Worm (Caenorhabditis elegans) whole organism, L4 larva: Measurements from ENCODE around the gene srv-6.
A peak's percentile ranks its signal among the peaks of the same experiment; 100 is the strongest.

Experiments
- D1046.2 ChIP-seq: fragments of 200-800 bp; sonication (Bioruptor generic); IDR thresholded peaks from 2 replicates; pipeline ENCODE4 v1.3.6; 2022; ENCODE audit warnings: missing genetic modification characterization, missing compliant biosample characterization
- F44E2.7 ChIP-seq: fragments of 200-800 bp; sonication (Bioruptor generic); IDR thresholded peaks from 2 replicates; pipeline ENCODE4 v2.1.2; 2022; ENCODE audit warnings: missing genetic modification characterization, missing compliant biosample characterization
- R02D3.7 ChIP-seq: fragments of 150-350 bp; sonication (generic microtip); optimal IDR thresholded peaks from 3 replicates; lab custom pipeline; 2014; ENCODE audit warnings: missing biosample characterization, missing genetic modification characterization
- T20F7.1 ChIP-seq: fragments of 200-800 bp; sonication (Bioruptor generic); optimal IDR thresholded peaks from 2 replicates; lab custom pipeline; 2018; ENCODE audit warnings: mild to moderate bottlenecking, missing genetic modification characterization, missing compliant biosample characterization
- Y105C5A.15 ChIP-seq: fragments of 200-800 bp; sonication (Bioruptor generic); IDR thresholded peaks from 2 replicates; pipeline ENCODE4 v1.3.6; 2022; ENCODE audit warnings: missing genetic modification characterization, missing compliant biosample characterization
- ZK546.5 ChIP-seq, 2 experiments: sonication (generic microtip); optimal IDR thresholded peaks; 2 replicates each; lab custom pipeline; 2017; ENCODE audit warnings: missing biosample characterization in 2 of 2, missing genetic modification characterization in 2 of 2
- aly-2 ChIP-seq: sonication (generic microtip); optimal IDR thresholded peaks from 2 replicates; lab custom pipeline; 2018; ENCODE audit warnings: missing biosample characterization, missing genetic modification characterization
- attf-4 ChIP-seq: sonication (generic microtip); optimal IDR thresholded peaks from 3 replicates; lab custom pipeline; 2017; ENCODE audit warnings: missing biosample characterization, missing genetic modification characterization
- ceh-20 ChIP-seq: fragments of 200-800 bp; sonication (Bioruptor generic); IDR thresholded peaks from 2 replicates; pipeline ENCODE4 v1.3.6; 2022; ENCODE audit warnings: missing genetic modification reagents, missing genetic modification characterization, missing compliant biosample characterization
- ceh-28 ChIP-seq: fragments of 150-350 bp; optimal IDR thresholded peaks from 2 replicates; lab custom pipeline; 2014; ENCODE audit warnings: missing biosample characterization, missing genetic modification reagents, missing genetic modification characterization
- ceh-32 ChIP-seq: sonication (generic microtip); optimal IDR thresholded peaks from 2 replicates; lab custom pipeline; 2016; ENCODE audit warnings: mild to moderate bottlenecking, missing genetic modification characterization, missing compliant biosample characterization; ENCODE audit not compliant: poor library complexity
- ceh-62 ChIP-seq: sonication (generic microtip); optimal IDR thresholded peaks from 2 replicates; lab custom pipeline; 2017; ENCODE audit warnings: missing biosample characterization, missing genetic modification characterization
- cey-2 ChIP-seq: sonication (generic microtip); optimal IDR thresholded peaks from 3 replicates; lab custom pipeline; 2017; ENCODE audit warnings: missing genetic modification characterization, mild to moderate bottlenecking, missing compliant biosample characterization, antibody characterized with exemption, borderline replicate concordance; ENCODE audit not compliant: insufficient read depth
- ctbp-1 ChIP-seq: fragments of 200-800 bp; sonication (Bioruptor generic); IDR thresholded peaks from 2 replicates; pipeline ENCODE4 v1.3.6; 2022; ENCODE audit warnings: missing genetic modification reagents, missing genetic modification characterization, missing compliant biosample characterization
- daf-19 ChIP-seq: fragments of 200-800 bp; sonication (Bioruptor generic); conservative IDR thresholded peaks from 2 replicates; pipeline ENCODE4 v1.3.6; 2022; ENCODE audit warnings: missing genetic modification characterization, missing compliant biosample characterization
- daf-8 ChIP-seq: fragments of 200-800 bp; sonication (Bioruptor generic); IDR thresholded peaks from 2 replicates; pipeline ENCODE4 v1.3.6; 2022; ENCODE audit warnings: missing genetic modification characterization, missing compliant biosample characterization
- dmd-6 ChIP-seq: fragments of 200-800 bp; sonication (Bioruptor generic); IDR thresholded peaks from 2 replicates; pipeline ENCODE4 v1.3.6; 2022; ENCODE audit warnings: missing genetic modification reagents, missing genetic modification characterization, missing compliant biosample characterization
- dmd-8 ChIP-seq: fragments of 200-800 bp; sonication (Bioruptor generic); IDR thresholded peaks from 2 replicates; pipeline ENCODE4 v1.3.6; 2022; ENCODE audit warnings: missing genetic modification characterization, missing compliant biosample characterization
- dpl-1 ChIP-seq: fragments of 150-350 bp; optimal IDR thresholded peaks from 2 replicates; lab custom pipeline; 2014; ENCODE audit warnings: missing biosample characterization, missing genetic modification reagents, missing genetic modification characterization
- duxl-1 ChIP-seq: sonication (generic microtip); optimal IDR thresholded peaks from 2 replicates; lab custom pipeline; 2016; ENCODE audit warnings: mild to moderate bottlenecking, missing genetic modification characterization, moderate library complexity, missing compliant biosample characterization; ENCODE audit not compliant: poor library complexity
- egl-27 ChIP-seq: sonication (generic microtip); optimal IDR thresholded peaks from 3 replicates; lab custom pipeline; 2017; ENCODE audit warnings: missing biosample characterization, missing genetic modification reagents, missing genetic modification characterization
- fkh-10 ChIP-seq: fragments of 150-350 bp; optimal IDR thresholded peaks from 2 replicates; lab custom pipeline; 2014; ENCODE audit warnings: missing biosample characterization, missing genetic modification reagents, missing genetic modification characterization
- gei-8 ChIP-seq: fragments of 200-800 bp; sonication (Bioruptor generic); optimal IDR thresholded peaks from 2 replicates; lab custom pipeline; 2018; ENCODE audit warnings: mild to moderate bottlenecking, missing genetic modification characterization, missing compliant biosample characterization
- hif-1 ChIP-seq, 2 experiments: sonication (generic microtip); optimal IDR thresholded peaks; 2 replicates each; lab custom pipeline; 2016 to 2017; ENCODE audit warnings: missing compliant biosample characterization in 2 of 2, missing genetic modification characterization in 2 of 2, missing genetic modification reagents in 2 of 2, missing genotype in 2 of 2, mild to moderate bottlenecking in 1 of 2
- lim-7 ChIP-seq: fragments of 200-800 bp; sonication (Bioruptor generic); IDR thresholded peaks from 2 replicates; pipeline ENCODE4 v1.3.6; 2022; ENCODE audit warnings: missing genetic modification characterization, missing compliant biosample characterization
- lin-13 ChIP-seq: fragments of 150-350 bp; optimal IDR thresholded peaks from 2 replicates; lab custom pipeline; 2014; ENCODE audit warnings: missing biosample characterization, missing genetic modification reagents, missing genetic modification characterization
- lin-29 ChIP-seq: fragments of 200-800 bp; sonication (Bioruptor generic); IDR thresholded peaks from 2 replicates; pipeline ENCODE4 v1.3.6; 2022; ENCODE audit warnings: missing genetic modification reagents, missing genetic modification characterization, missing compliant biosample characterization
- lsy-2 ChIP-seq, 2 experiments: fragments of 150-350 bp in 1 of 2; sonication (generic microtip) in 1 of 2; optimal IDR thresholded peaks; 2 replicates each; lab custom pipeline; 2014 to 2017; ENCODE audit warnings: missing biosample characterization in 2 of 2, missing genetic modification characterization in 2 of 2
- madf-5 ChIP-seq, 2 experiments: fragments of 200-800 bp; sonication (Bioruptor generic); IDR thresholded peaks; 2 replicates each; pipeline ENCODE4 v1.3.6; 2022; ENCODE audit warnings: missing compliant biosample characterization in 2 of 2, missing genetic modification characterization in 2 of 2
- madf-9 ChIP-seq: fragments of 200-800 bp; sonication (Bioruptor generic); conservative IDR thresholded peaks from 2 replicates; pipeline ENCODE4 v1.3.6; 2022; ENCODE audit warnings: missing genetic modification reagents, missing genetic modification characterization, missing compliant biosample characterization
- mdl-1 ChIP-seq, 2 experiments: fragments of 150-350 bp in 1 of 2; sonication (generic microtip) in 1 of 2; optimal IDR thresholded peaks; 2 replicates each; lab custom pipeline; 2014 to 2017; ENCODE audit warnings: missing biosample characterization in 2 of 2, missing genetic modification characterization in 2 of 2
- mep-1 ChIP-seq: fragments of 150-350 bp; sonication (generic microtip); optimal IDR thresholded peaks from 3 replicates; lab custom pipeline; 2014; ENCODE audit warnings: missing biosample characterization, missing genetic modification characterization
- mes-2 ChIP-seq: sonication (generic microtip); optimal IDR thresholded peaks from 2 replicates; lab custom pipeline; 2016; ENCODE audit warnings: missing genotype, mild to moderate bottlenecking, missing genetic modification characterization, missing compliant biosample characterization; ENCODE audit not compliant: poor library complexity, severe bottlenecking
- nhr-25 ChIP-seq: sonication (generic microtip); optimal IDR thresholded peaks from 2 replicates; lab custom pipeline; 2017; ENCODE audit warnings: missing genetic modification characterization, mild to moderate bottlenecking, missing compliant biosample characterization, antibody characterized with exemption, moderate library complexity, borderline replicate concordance; ENCODE audit not compliant: insufficient read depth
- nhr-42 ChIP-seq: fragments of 200-800 bp; sonication (Bioruptor generic); IDR thresholded peaks from 2 replicates; pipeline ENCODE4 v1.3.6; 2022; ENCODE audit warnings: missing genetic modification characterization, missing compliant biosample characterization
- nhr-48 ChIP-seq: sonication (generic microtip); optimal IDR thresholded peaks from 2 replicates; lab custom pipeline; 2016; ENCODE audit warnings: mild to moderate bottlenecking, missing genetic modification characterization, missing compliant biosample characterization
- nhr-77 ChIP-seq: fragments of 150-350 bp; optimal IDR thresholded peaks from 2 replicates; lab custom pipeline; 2014; ENCODE audit warnings: missing biosample characterization, missing genetic modification characterization
- php-3 ChIP-seq: fragments of 200-800 bp; sonication (Bioruptor generic); IDR thresholded peaks from 2 replicates; pipeline ENCODE4 v1.3.6; 2022; ENCODE audit warnings: missing genetic modification reagents, missing genetic modification characterization, missing compliant biosample characterization
- pqm-1 ChIP-seq: sonication (generic microtip); optimal IDR thresholded peaks from 2 replicates; lab custom pipeline; 2017; ENCODE audit warnings: missing biosample characterization, missing genetic modification characterization
- rbr-2 ChIP-seq: sonication (generic microtip); optimal IDR thresholded peaks from 2 replicates; lab custom pipeline; 2016; ENCODE audit warnings: missing genotype, missing genetic modification characterization, missing compliant biosample characterization
- sdz-12 ChIP-seq: fragments of 200-800 bp; sonication (Bioruptor generic); optimal IDR thresholded peaks from 2 replicates; lab custom pipeline; 2018; ENCODE audit warnings: mild to moderate bottlenecking, missing genetic modification characterization, missing compliant biosample characterization
- unc-39 ChIP-seq: sonication (generic microtip); optimal IDR thresholded peaks from 2 replicates; lab custom pipeline; 2017; ENCODE audit warnings: missing biosample characterization, missing genetic modification characterization
- unc-62 ChIP-seq, 3 experiments: fragments of 150-350 bp in 1 of 3; sonication (generic microtip); optimal IDR thresholded peaks in 2 of 3; peaks in 1 of 3; 1 replicate in 1 of 3; 2 replicates in 2 of 3; lab custom pipeline; 2014 to 2017; ENCODE audit warnings: missing biosample characterization in 3 of 3, missing genetic modification characterization in 3 of 3, missing genetic modification reagents in 3 of 3, missing genotype in 1 of 3
- vab-7 ChIP-seq: fragments of 200-800 bp; sonication (Bioruptor generic); IDR thresholded peaks from 2 replicates; pipeline ENCODE4 v1.3.6; 2022; ENCODE audit warnings: missing genetic modification reagents, missing genetic modification characterization, missing compliant biosample characterization
- zag-1 ChIP-seq: fragments of 150-350 bp; optimal IDR thresholded peaks from 2 replicates; lab custom pipeline; 2014; ENCODE audit warnings: missing biosample characterization, missing genetic modification characterization
- zfp-2 ChIP-seq: sonication (generic microtip); optimal IDR thresholded peaks from 2 replicates; lab custom pipeline; 2016; ENCODE audit warnings: mild to moderate bottlenecking, missing genetic modification characterization, missing compliant biosample characterization
- zip-2 ChIP-seq: fragments of 150-350 bp; optimal IDR thresholded peaks from 2 replicates; lab custom pipeline; 2014; ENCODE audit warnings: missing biosample characterization, missing genetic modification characterization

The srv-6 gene

ce11 chrX:4208495-4208894 is 48.4 kb upstream of the srv-6 start (continued):
- TF ChIP-seq madf-9 (GFP tag; lab: Robert Waterston, UW) (peak; percentile 50; the same call in 1 of the 2 replicates), ctbp-1 (no peak), D1046.2 (no peak), lin-13 (GFP tag; lab: Kevin White, UChicago) (no peak), attf-4 (tag; lab: Kevin White, UChicago) (no peak), ceh-20 (0 out of 2 replicates have a peak, but pooled peaks have one; percentile 11), gei-8 (GFP tag; lab: Kevin White, UChicago) (no peak), Y105C5A.15 (no peak), dpl-1 (GFP tag; lab: Kevin White, UChicago) (no peak), ceh-62 (no peak), aly-2 (tag; lab: Kevin White, UChicago) (no peak), zag-1 (tag; lab: Kevin White, UChicago) (no peak), nhr-42 (GFP tag; lab: Robert Waterston, UW) (peak; percentile 93), duxl-1 (tag; lab: Kevin White, UChicago) (peak; percentile 93), egl-27 (no peak), rbr-2 (tag; lab: Kevin White, UChicago) (no peak), lim-7 (GFP tag; lab: Robert Waterston, UW) (no peak), T20F7.1 (no peak), dmd-6 (GFP tag; lab: Robert Waterston, UW) (peak; percentile 70)

ce11 chrX:4209131-4209530 is 47.7 kb upstream of the srv-6 start:
- TF ChIP-seq zag-1 (tag; lab: Kevin White, UChicago) (peak; percentile 98), F44E2.7 (GFP tag; lab: Robert Waterston, UW) (peak; percentile 93), zfp-2 (tag; lab: Kevin White, UChicago) (peak; percentile 89), sdz-12 (GFP tag; lab: Kevin White, UChicago) (peak; percentile 81), nhr-25 (tag; lab: Kevin White, UChicago) (peak; percentile 97), nhr-42 (GFP tag; lab: Robert Waterston, UW) (peak; percentile 100), attf-4 (tag; lab: Kevin White, UChicago) (no peak), ZK546.5 (tag; optimal IDR thresholded peaks at IDR 0.05; lab: Kevin White, UChicago) (peak; percentile 40 to 81), unc-62 (GFP tag; optimal IDR thresholded peaks at IDR 0.05 in 1 of 2; lab: Kevin White, UChicago) (peak; percentile 80 to 100), unc-62 (tag; optimal IDR thresholded peaks at IDR 0.05; lab: Kevin White, UChicago) (peak; percentile 41), php-3 (GFP tag; lab: Robert Waterston, UW) (peak; percentile 99), fkh-10 (GFP tag; lab: Kevin White, UChicago) (peak; percentile 98), duxl-1 (tag; lab: Kevin White, UChicago) (peak; percentile 99), dpl-1 (GFP tag; lab: Kevin White, UChicago) (peak; percentile 77), vab-7 (GFP tag; lab: Robert Waterston, UW) (peak; percentile 99), daf-8 (GFP tag; lab: Robert Waterston, UW) (peak; percentile 88; the same call in 1 of the 2 replicates), ceh-62 (no peak), lin-13 (GFP tag; lab: Kevin White, UChicago) (peak; percentile 96), rbr-2 (tag; lab: Kevin White, UChicago) (peak; percentile 99), ceh-28 (peak; percentile 97), lsy-2 (tag; optimal IDR thresholded peaks at IDR 0.05; lab: Kevin White, UChicago) (peak; percentile 97), hif-1 (tag; optimal IDR thresholded peaks at IDR 0.05; lab: Kevin White, UChicago) (peak; percentile 67 to 91), pqm-1 (tag; lab: Kevin White, UChicago) (peak; percentile 40), lin-29 (peak; percentile 99), cey-2 (tag; lab: Kevin White, UChicago) (peak; percentile 86), nhr-77 (tag; lab: Kevin White, UChicago) (peak; percentile 99), unc-39 (tag; lab: Kevin White, UChicago) (peak; percentile 83), mes-2 (tag; lab: Kevin White, UChicago) (peak; percentile 100), nhr-48 (peak; percentile 97), egl-27 (peak; percentile 67), zip-2 (tag; lab: Kevin White, UChicago) (peak; percentile 95), dmd-8 (GFP tag; lab: Robert Waterston, UW) (peak; percentile 88), ceh-32 (tag; lab: Kevin White, UChicago) (peak; percentile 93), aly-2 (tag; lab: Kevin White, UChicago) (no peak), mdl-1 (tag; optimal IDR thresholded peaks at IDR 0.05; lab: Kevin White, UChicago) (peak; percentile 93 to 97), T20F7.1 (peak; percentile 90), mep-1 (tag; lab: Kevin White, UChicago) (peak; percentile 100), daf-19 (no peak), R02D3.7 (peak; percentile 4), madf-5 (GFP tag; IDR thresholded peaks at IDR 0.05; lab: Robert Waterston, UW) (peak in 1 of 2 experiments; percentile 98; a peak in 2 of 4 replicates)
